Fruit fly (Drosophila melanogaster) whole organism, embryonic: ENCODE data around the gene Prp39.

ENCODE experiments used
- CG12769 ChIP-seq: fragments of 200-800 bp; sonication (Bioruptor generic); optimal IDR thresholded peaks from 2 replicates; lab custom pipeline; 2019; ENCODE audit warnings: missing biosample characterization, mild to moderate bottlenecking, missing genetic modification characterization, moderate library complexity
- CG15696 ChIP-seq: fragments of 200-800 bp; sonication (Bioruptor generic); optimal IDR thresholded peaks from 2 replicates; lab custom pipeline; 2019; ENCODE audit warnings: missing biosample characterization, mild to moderate bottlenecking, missing genetic modification characterization, moderate library complexity
- CG1832 ChIP-seq: fragments of 200-800 bp; sonication (Bioruptor generic); optimal IDR thresholded peaks from 2 replicates; lab custom pipeline; 2017; ENCODE audit warnings: missing biosample characterization, mild to moderate bottlenecking, missing genetic modification characterization, inconsistent platforms
- CG2678 ChIP-seq: fragments of 200-800 bp; sonication (Bioruptor generic); optimal IDR thresholded peaks from 3 replicates; lab custom pipeline; 2019; ENCODE audit warnings: missing biosample characterization, mild to moderate bottlenecking, missing genetic modification characterization, moderate library complexity
- CG34376 ChIP-seq: fragments of 200-800 bp; sonication (Bioruptor generic); optimal IDR thresholded peaks from 2 replicates; lab custom pipeline; 2018; ENCODE audit warnings: missing biosample characterization, mild to moderate bottlenecking, missing genetic modification characterization
- CG3847 ChIP-seq: fragments of 200-800 bp; sonication (Bioruptor generic); IDR thresholded peaks from 2 replicates; pipeline ENCODE4 v1.3.6; 2022; ENCODE audit warnings: missing biosample characterization, missing genetic modification characterization
- CG7372 ChIP-seq: fragments of 200-800 bp; sonication (Bioruptor generic); IDR thresholded peaks from 2 replicates; pipeline ENCODE4 v1.3.6; 2022; ENCODE audit warnings: missing biosample characterization, missing genetic modification characterization
- CG7839 ChIP-seq: fragments of 200-800 bp; sonication (Bioruptor generic); optimal IDR thresholded peaks from 3 replicates; lab custom pipeline; 2018; ENCODE audit warnings: missing biosample characterization, mild to moderate bottlenecking, missing genetic modification characterization, moderate library complexity
- CG7963 ChIP-seq: fragments of 200-800 bp; sonication (Bioruptor generic); IDR thresholded peaks from 3 replicates; pipeline ENCODE4 v1.3.6; 2022; ENCODE audit warnings: missing biosample characterization, missing genetic modification characterization; ENCODE audit not compliant: partially characterized antibody
- CG8290 ChIP-seq, 3 experiments: fragments of 200-800 bp; sonication (Bioruptor generic); optimal IDR thresholded peaks; 2 replicates each; lab custom pipeline; 2016 to 2019; ENCODE audit warnings: missing biosample characterization in 3 of 3, missing genetic modification characterization in 3 of 3, mild to moderate bottlenecking in 2 of 3, moderate library complexity in 1 of 3
- CG8478 ChIP-seq: fragments of >200 bp; optimal IDR thresholded peaks from 2 replicates; lab custom pipeline; 2018
- CG9797 ChIP-seq: fragments of 200-800 bp; sonication (Bioruptor generic); optimal IDR thresholded peaks from 3 replicates; lab custom pipeline; 2018; ENCODE audit warnings: missing biosample characterization, mild to moderate bottlenecking, missing genetic modification characterization
- Hr51 ChIP-seq, 2 experiments: fragments of 200-800 bp; sonication (Bioruptor generic); optimal IDR thresholded peaks; 2 replicates in 1 of 2; 3 replicates in 1 of 2; lab custom pipeline; 2016 to 2018; ENCODE audit warnings: missing biosample characterization in 2 of 2, missing genetic modification characterization in 2 of 2, mild to moderate bottlenecking in 1 of 2, moderate library complexity in 1 of 2
- Lim3 ChIP-seq: fragments of 200-800 bp; sonication (Bioruptor generic); IDR thresholded peaks from 2 replicates; pipeline ENCODE4 v1.3.6; 2022; ENCODE audit warnings: missing biosample characterization, missing genetic modification characterization
- Med ChIP-seq: fragments of 200-800 bp; sonication (Bioruptor generic); peaks from one replicate; lab custom pipeline; 2016; ENCODE audit warnings: missing biosample characterization, missing genetic modification characterization, mild to moderate bottlenecking, inconsistent platforms, moderate library complexity
- NFAT ChIP-seq: fragments of 200-800 bp; sonication (Bioruptor generic); IDR thresholded peaks from 2 replicates; pipeline ENCODE4 v1.3.6; 2022; ENCODE audit warnings: missing biosample characterization, missing genetic modification characterization
- Nf-YA ChIP-seq: fragments of 200-800 bp; sonication (Bioruptor generic); IDR thresholded peaks from 2 replicates; pipeline ENCODE4 v1.3.6; 2022; ENCODE audit warnings: missing biosample characterization, missing genetic modification characterization
- Oli ChIP-seq: fragments of 200-800 bp; sonication (Bioruptor generic); optimal IDR thresholded peaks from 2 replicates; lab custom pipeline; 2018; ENCODE audit warnings: missing biosample characterization, mild to moderate bottlenecking, missing genetic modification characterization, moderate library complexity
- Scr ChIP-seq: fragments of 200-800 bp; sonication (Bioruptor generic); IDR thresholded peaks from 2 replicates; pipeline ENCODE4 v1.3.6; 2022; ENCODE audit warnings: missing biosample characterization, missing genetic modification characterization; ENCODE audit not compliant: partially characterized antibody
- Six4 ChIP-seq: fragments of 200-800 bp; sonication (Bioruptor generic); optimal IDR thresholded peaks from 2 replicates; lab custom pipeline; 2016; ENCODE audit warnings: missing biosample characterization, missing genetic modification characterization
- Sox102F ChIP-seq: fragments of 200-800 bp; sonication (Bioruptor generic); optimal IDR thresholded peaks from 2 replicates; lab custom pipeline; 2018; ENCODE audit warnings: missing biosample characterization, mild to moderate bottlenecking, missing genetic modification characterization, moderate library complexity
- Usf ChIP-seq: fragments of 200-800 bp; sonication (Bioruptor generic); optimal IDR thresholded peaks from 2 replicates; lab custom pipeline; 2017; ENCODE audit warnings: missing genotype, missing biosample characterization, missing genetic modification characterization
- ab ChIP-seq: fragments of 200-800 bp; sonication (Bioruptor generic); optimal IDR thresholded peaks from 2 replicates; lab custom pipeline; 2016; ENCODE audit warnings: missing biosample characterization, missing genetic modification characterization
- abd-A ChIP-seq: fragments of 200-800 bp; sonication (Bioruptor generic); optimal IDR thresholded peaks from 3 replicates; lab custom pipeline; 2019; ENCODE audit warnings: missing biosample characterization, mild to moderate bottlenecking, missing genetic modification characterization, moderate library complexity
- btn ChIP-seq: fragments of 200-800 bp; sonication (Bioruptor generic); optimal IDR thresholded peaks from 2 replicates; lab custom pipeline; 2016; ENCODE audit warnings: missing biosample characterization, missing genetic modification characterization
- chm ChIP-seq: fragments of 200-800 bp; sonication (Bioruptor generic); IDR thresholded peaks from 2 replicates; pipeline ENCODE4 v1.3.6; 2022; ENCODE audit warnings: missing biosample characterization, missing genetic modification characterization
- corto ChIP-seq: fragments of 200-800 bp; sonication (Bioruptor generic); optimal IDR thresholded peaks from 2 replicates; lab custom pipeline; 2016; ENCODE audit warnings: missing biosample characterization, mild to moderate bottlenecking, missing genetic modification characterization, moderate library complexity
- ftz-f1 ChIP-seq: fragments of 200-800 bp; sonication (Bioruptor generic); optimal IDR thresholded peaks from 2 replicates; lab custom pipeline; 2016; ENCODE audit warnings: missing biosample characterization, missing genetic modification characterization
- grn ChIP-seq: fragments of 200-800 bp; sonication (Bioruptor generic); optimal IDR thresholded peaks from 3 replicates; lab custom pipeline; 2017; ENCODE audit warnings: missing biosample characterization, missing genetic modification characterization
- her ChIP-seq: fragments of 200-800 bp; sonication (Bioruptor generic); optimal IDR thresholded peaks from 2 replicates; lab custom pipeline; 2016; ENCODE audit warnings: missing biosample characterization, missing genetic modification characterization
- ind ChIP-seq: fragments of 200-800 bp; sonication (Bioruptor generic); optimal IDR thresholded peaks from 3 replicates; lab custom pipeline; 2016; ENCODE audit warnings: missing biosample characterization, missing genetic modification characterization
- kni ChIP-seq: fragments of 200-800 bp; sonication (Bioruptor generic); optimal IDR thresholded peaks from 3 replicates; lab custom pipeline; 2017; ENCODE audit warnings: mild to moderate bottlenecking, missing biosample characterization, missing genetic modification reagents, missing genetic modification characterization
- phol ChIP-seq: fragments of 200-800 bp; sonication (Bioruptor generic); optimal IDR thresholded peaks from 3 replicates; lab custom pipeline; 2018; ENCODE audit warnings: missing biosample characterization, mild to moderate bottlenecking, missing genetic modification characterization, moderate library complexity
- pros ChIP-seq: fragments of 200-800 bp; sonication (Bioruptor generic); optimal IDR thresholded peaks from 3 replicates; lab custom pipeline; 2019; ENCODE audit warnings: missing biosample characterization, mild to moderate bottlenecking, missing genetic modification characterization, moderate library complexity
- sd ChIP-seq: fragments of 200-800 bp; sonication (Bioruptor generic); optimal IDR thresholded peaks from 3 replicates; lab custom pipeline; 2018; ENCODE audit warnings: missing biosample characterization, mild to moderate bottlenecking, missing genetic modification characterization, moderate library complexity
- sens ChIP-seq: fragments of 200-800 bp; sonication (Bioruptor generic); peaks from one replicate; lab custom pipeline; 2016; ENCODE audit warnings: missing biosample characterization, missing genetic modification characterization
- sr ChIP-seq: fragments of 200-800 bp; sonication (Bioruptor generic); IDR thresholded peaks from 3 replicates; pipeline ENCODE4 v1.3.6; 2022; ENCODE audit warnings: missing biosample characterization, missing genetic modification characterization
- tna ChIP-seq: fragments of 200-800 bp; sonication (Bioruptor generic); IDR thresholded peaks from 2 replicates; pipeline ENCODE4 v1.3.6; 2022; ENCODE audit warnings: missing biosample characterization, missing genetic modification characterization; ENCODE audit not compliant: partially characterized antibody
- unc-4 ChIP-seq: fragments of 200-800 bp; sonication (Bioruptor generic); IDR thresholded peaks from 2 replicates; pipeline ENCODE4 v1.3.6; 2022; ENCODE audit warnings: missing biosample characterization, missing genetic modification characterization; ENCODE audit not compliant: partially characterized antibody
- zfh1 ChIP-seq: fragments of 200-800 bp; sonication (Bioruptor generic); IDR thresholded peaks from 3 replicates; pipeline ENCODE4 v1.3.6; 2022; ENCODE audit warnings: missing biosample characterization, missing genetic modification characterization

Prp39 gene

dm6 chr3R:28861309-28862157 lies 49.6 kb downstream of the Prp39 start (continued):
- TF ChIP-seq ab (GFP tag; lab: Kevin White, UChicago) (no peak), grn (GFP tag; lab: Kevin White, UChicago) (peak; percentile 96), CG7839 (no peak), Sox102F (GFP tag; lab: Kevin White, UChicago) (no peak), CG1832 (peak; percentile 46), CG34376 (GFP tag; lab: Kevin White, UChicago) (no peak), Hr51 (GFP tag; optimal IDR thresholded peaks at IDR 0.05; lab: Kevin White, UChicago) (no peak), abd-A (tag; lab: Kevin White, UChicago) (no peak), sd (peak; percentile 89), ftz-f1 (GFP tag; lab: Kevin White, UChicago) (no peak), her (GFP tag; lab: Kevin White, UChicago) (no peak), tna (GFP tag; lab: Robert Waterston, UW) (no peak), CG9797 (GFP tag; lab: Kevin White, UChicago) (no peak), Usf (no peak), Oli (tag; lab: Kevin White, UChicago) (no peak), CG12769 (peak; percentile 95), Nf-YA (GFP tag; lab: Robert Waterston, UW) (no peak), Med (GFP tag; lab: Kevin White, UChicago) (peak; percentile 69), CG7963 (GFP tag; lab: Robert Waterston, UW) (no peak), sens (GFP tag; lab: Kevin White, UChicago) (peak; percentile 28), corto (peak; percentile 9), NFAT (GFP tag; lab: Robert Waterston, UW) (no peak), btn (GFP tag; lab: Kevin White, UChicago) (no peak), sr (GFP tag; lab: Robert Waterston, UW) (no peak), Six4 (GFP tag; lab: Kevin White, UChicago) (no peak), CG3847 (no peak), CG7372 (no peak), kni (GFP tag; lab: Kevin White, UChicago) (peak; percentile 73), Lim3 (GFP tag; lab: Robert Waterston, UW) (no peak), CG2678 (tag; lab: Kevin White, UChicago) (no peak), Scr (GFP tag; lab: Robert Waterston, UW) (peak; percentile 30; the same call in 1 of the 2 replicates), CG8290 (GFP tag; optimal IDR thresholded peaks at IDR 0.05; lab: Kevin White, UChicago) (no peak), CG8290 (tag; optimal IDR thresholded peaks at IDR 0.05; lab: Kevin White, UChicago) (no peak), pros (peak; percentile 39), ind (GFP tag; lab: Kevin White, UChicago) (no peak), phol (tag; lab: Kevin White, UChicago) (peak; percentile 16), CG15696 (no peak), chm (GFP tag; lab: Robert Waterston, UW) (0 out of 2 replicates have a peak, but pooled peaks have one; percentile 23), zfh1 (GFP tag; lab: Robert Waterston, UW) (no peak), unc-4 (GFP tag; lab: Robert Waterston, UW) (0 out of 2 replicates have a peak, but pooled peaks have one; percentile 36), CG8478 (lab: Kevin White, UChicago) (peak; percentile 39)
